Fruit fly (Drosophila melanogaster) whole organism: ENCODE data around the gene alpha-Man-Ia.

Experiments
- CG8478 ChIP-seq: fragments of >200 bp; optimal IDR thresholded peaks from 2 replicates; lab custom pipeline; 2018; ENCODE audit warnings: inconsistent platforms
- Dll ChIP-seq: fragments of >200 bp; optimal IDR thresholded peaks from 2 replicates; lab custom pipeline; 2017
- EcR ChIP-seq, 2 experiments: fragments of >200 bp; optimal IDR thresholded peaks; 2 replicates each; lab custom pipeline; 2017; ENCODE audit warnings: missing biosample characterization in 2 of 2, missing genetic modification characterization in 2 of 2, missing genetic modification reagents in 2 of 2
- pan ChIP-seq: fragments of >200 bp; optimal IDR thresholded peaks from 2 replicates; lab custom pipeline; 2017
- psq ChIP-seq: fragments of >200 bp; optimal IDR thresholded peaks from 2 replicates; lab custom pipeline; 2017
- usp ChIP-seq: fragments of >200 bp; optimal IDR thresholded peaks from 2 replicates; lab custom pipeline; 2017; ENCODE audit warnings: missing biosample characterization, missing genetic modification characterization, mixed read lengths

DNA sequence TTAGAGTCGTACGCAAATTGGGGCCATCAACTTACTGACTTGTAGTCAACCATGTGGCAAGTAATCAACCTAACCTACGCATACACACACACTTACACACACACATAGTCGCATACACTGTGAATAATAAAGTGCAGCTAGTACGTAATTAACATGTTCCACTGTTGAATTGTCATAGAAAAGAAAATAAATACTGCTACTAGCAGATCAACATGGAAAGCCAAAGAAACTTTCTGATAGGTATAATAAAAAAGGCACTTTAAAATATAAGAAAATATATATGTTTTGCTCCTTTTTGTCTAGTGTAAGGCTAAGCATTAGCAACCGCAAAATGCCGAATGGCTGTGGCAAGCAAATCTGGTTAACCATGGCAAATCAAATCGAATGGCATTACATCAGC is 66.2 kb downstream of the alpha-Man-Ia start:
- TF ChIP-seq psq (lab: Kevin White, UChicago) (no peak), usp (no peak), pan (lab: Kevin White, UChicago) (no peak), EcR (GFP tag; optimal IDR thresholded peaks at IDR 0.05; lab: Kevin White, UChicago) (no peak), CG8478 (lab: Kevin White, UChicago) (no peak), Dll (lab: Kevin White, UChicago) (no peak)
